Fruit fly (Drosophila melanogaster) whole organism, pupa: ENCODE measurements around the gene comm.

ENCODE experiments used
- CG10348 ChIP-seq: fragments of 200-800 bp; sonication (Bioruptor generic); IDR thresholded peaks from 2 replicates; pipeline ENCODE4 v1.3.6; 2022; ENCODE audit warnings: missing biosample characterization, missing genetic modification characterization
- CG13204 ChIP-seq: fragments of 200-800 bp; sonication (Bioruptor generic); optimal IDR thresholded peaks from 2 replicates; lab custom pipeline; 2018; ENCODE audit warnings: missing biosample characterization, mild to moderate bottlenecking, missing genetic modification characterization, moderate library complexity
- CG14655 ChIP-seq: fragments of 200-800 bp; sonication (Bioruptor generic); optimal IDR thresholded peaks from 3 replicates; lab custom pipeline; 2017; ENCODE audit warnings: mild to moderate bottlenecking, missing biosample characterization, missing genetic modification reagents, missing genetic modification characterization
- CG34367 ChIP-seq: fragments of 200-800 bp; sonication (Bioruptor generic); optimal IDR thresholded peaks from 2 replicates; lab custom pipeline; 2018; ENCODE audit warnings: missing biosample characterization, mild to moderate bottlenecking, missing genetic modification characterization
- CG4496 ChIP-seq: fragments of 200-800 bp; sonication (Bioruptor generic); IDR thresholded peaks from 3 replicates; pipeline ENCODE4 v1.3.6; 2022; ENCODE audit warnings: missing biosample characterization, missing genetic modification characterization
- CG8159 ChIP-seq: fragments of 200-800 bp; sonication (Bioruptor generic); optimal IDR thresholded peaks from 3 replicates; lab custom pipeline; 2018; ENCODE audit warnings: missing biosample characterization, mild to moderate bottlenecking, missing genetic modification characterization, moderate library complexity
- CG8301 ChIP-seq: fragments of 200-800 bp; sonication (Bioruptor generic); optimal IDR thresholded peaks from 2 replicates; lab custom pipeline; 2018; ENCODE audit warnings: missing biosample characterization, mild to moderate bottlenecking, missing genetic modification characterization
- CG9948 ChIP-seq: fragments of 200-800 bp; sonication (Bioruptor generic); optimal IDR thresholded peaks from 2 replicates; lab custom pipeline; 2018; ENCODE audit warnings: missing biosample characterization, mild to moderate bottlenecking, missing genetic modification characterization, moderate library complexity
- D1 ChIP-seq: fragments of 200-800 bp; sonication (Bioruptor generic); optimal IDR thresholded peaks from 2 replicates; lab custom pipeline; 2018; ENCODE audit warnings: missing biosample characterization, mild to moderate bottlenecking, missing genetic modification characterization, moderate library complexity
- EcR ChIP-seq: fragments of 200-800 bp; sonication (Bioruptor generic); optimal IDR thresholded peaks from 3 replicates; lab custom pipeline; 2019; ENCODE audit warnings: missing biosample characterization, missing genetic modification characterization, mild to moderate bottlenecking, moderate library complexity, missing genetic modification reagents
- fd96Ca ChIP-seq: fragments of 200-800 bp; sonication (Bioruptor generic); IDR thresholded peaks from 3 replicates; pipeline ENCODE4 v1.3.6; 2022; ENCODE audit warnings: missing biosample characterization, missing genetic modification characterization
- rn ChIP-seq: fragments of 200-800 bp; sonication (Bioruptor generic); IDR thresholded peaks from 2 replicates; pipeline ENCODE4 v1.3.6; 2022; ENCODE audit warnings: missing biosample characterization, missing genetic modification characterization

dm6 chr3L:15712063-15712462 is 16.2 kb downstream of the comm start:
- no peak for TF ChIP-seq CG13204 (GFP tag; lab: Kevin White, UChicago)
- TF ChIP-seq CG8301 (tag; lab: Kevin White, UChicago), result no peak
- TF ChIP-seq fd96Ca (GFP tag; lab: Robert Waterston, UW), result no peak
- no peak for TF ChIP-seq CG4496
- no peak for TF ChIP-seq CG8159
- no peak for TF ChIP-seq D1 (tag; lab: Kevin White, UChicago)
- TF ChIP-seq CG14655 (GFP tag; lab: Kevin White, UChicago), result no peak
- TF ChIP-seq CG10348 (GFP tag; lab: Robert Waterston, UW), result no peak
- no peak for TF ChIP-seq EcR (GFP tag; lab: Kevin White, UChicago)
- no peak for TF ChIP-seq rn (GFP tag; lab: Robert Waterston, UW)
- TF ChIP-seq CG34367 (tag; lab: Kevin White, UChicago), result no peak
- TF ChIP-seq CG9948 (tag; lab: Kevin White, UChicago), result no peak
